Worm (Caenorhabditis elegans) whole organism, late embryonic: ENCODE measurements around the gene B0035.13.
"Not testable (repeated sequence)": the region's sequence is repeated elsewhere in the genome, so short reads cannot be mapped to it uniquely, and the experiment has no call there.

Experiments used
- C08G9.2 ChIP-seq: sonication (generic microtip); optimal IDR thresholded peaks from 2 replicates; lab custom pipeline; 2016; ENCODE audit warnings: mild to moderate bottlenecking, missing genetic modification characterization, moderate library complexity, missing compliant biosample characterization
- C38D4.7 ChIP-seq: fragments of 200-800 bp; sonication (Bioruptor generic); optimal IDR thresholded peaks from 2 replicates; lab custom pipeline; 2018; ENCODE audit warnings: mild to moderate bottlenecking, missing genetic modification characterization, moderate library complexity, missing compliant biosample characterization
- F13H6.1 ChIP-seq: sonication (generic microtip); optimal IDR thresholded peaks from 2 replicates; lab custom pipeline; 2016; ENCODE audit warnings: missing genetic modification characterization, missing compliant biosample characterization
- K09A11.1 ChIP-seq: sonication (generic microtip); optimal IDR thresholded peaks from 2 replicates; lab custom pipeline; 2017; ENCODE audit warnings: antibody characterized with exemption, mild to moderate bottlenecking, missing genetic modification characterization, missing compliant biosample characterization; ENCODE audit not compliant: insufficient read depth
- T23F11.4 ChIP-seq: fragments of 200-800 bp; sonication (Bioruptor generic); optimal IDR thresholded peaks from 2 replicates; lab custom pipeline; 2018; ENCODE audit warnings: mild to moderate bottlenecking, missing genetic modification characterization, missing compliant biosample characterization
- ahr-1 ChIP-seq: sonication (generic microtip); optimal IDR thresholded peaks from 2 replicates; lab custom pipeline; 2016; ENCODE audit warnings: missing genetic modification characterization, missing compliant biosample characterization
- ama-1 ChIP-seq: fragments of 150-350 bp; optimal IDR thresholded peaks from 2 replicates; lab custom pipeline; 2014
- ceh-24 ChIP-seq: sonication (generic microtip); optimal IDR thresholded peaks from 2 replicates; lab custom pipeline; 2016; ENCODE audit warnings: mild to moderate bottlenecking, missing genetic modification characterization, missing compliant biosample characterization
- ceh-30 ChIP-seq: fragments of 150-350 bp; optimal IDR thresholded peaks from 2 replicates; lab custom pipeline; 2014; ENCODE audit warnings: missing biosample characterization, missing genetic modification characterization
- ceh-31 ChIP-seq: sonication (generic microtip); optimal IDR thresholded peaks from 2 replicates; lab custom pipeline; 2016; ENCODE audit warnings: missing genetic modification characterization, missing compliant biosample characterization
- ceh-48 ChIP-seq: sonication (generic microtip); optimal IDR thresholded peaks from 2 replicates; lab custom pipeline; 2016; ENCODE audit warnings: missing genetic modification characterization, inconsistent platforms, missing compliant biosample characterization
- dve-1 ChIP-seq: sonication (generic microtip); optimal IDR thresholded peaks from 2 replicates; lab custom pipeline; 2017; ENCODE audit warnings: antibody characterized with exemption, mild to moderate bottlenecking, missing genetic modification characterization, missing compliant biosample characterization
- fax-1 ChIP-seq: sonication (generic microtip); optimal IDR thresholded peaks from 2 replicates; lab custom pipeline; 2016; ENCODE audit warnings: missing genotype, missing genetic modification characterization, missing compliant biosample characterization
- gmeb-2 ChIP-seq: sonication (generic microtip); optimal IDR thresholded peaks from 2 replicates; lab custom pipeline; 2016; ENCODE audit warnings: missing genetic modification characterization, inconsistent platforms, missing compliant biosample characterization
- hlh-13 ChIP-seq: fragments of 200-800 bp; sonication (Bioruptor generic); optimal IDR thresholded peaks from 2 replicates; lab custom pipeline; 2018; ENCODE audit warnings: mild to moderate bottlenecking, missing genetic modification characterization, missing compliant biosample characterization
- hlh-15 ChIP-seq: sonication (generic microtip); optimal IDR thresholded peaks from 2 replicates; lab custom pipeline; 2016; ENCODE audit warnings: missing genetic modification characterization, missing compliant biosample characterization
- hlh-6 ChIP-seq: sonication (generic microtip); optimal IDR thresholded peaks from 2 replicates; lab custom pipeline; 2016; ENCODE audit warnings: missing genotype, missing genetic modification characterization, missing compliant biosample characterization
- lin-11 ChIP-seq: fragments of 200-800 bp; sonication (Bioruptor generic); optimal IDR thresholded peaks from 2 replicates; lab custom pipeline; 2018; ENCODE audit warnings: mild to moderate bottlenecking, missing genetic modification characterization, missing compliant biosample characterization
- madf-2 ChIP-seq: sonication (generic microtip); optimal IDR thresholded peaks from 2 replicates; lab custom pipeline; 2017; ENCODE audit warnings: missing genetic modification characterization, missing compliant biosample characterization
- nfya-1 ChIP-seq: sonication (generic microtip); optimal IDR thresholded peaks from 2 replicates; lab custom pipeline; 2017; ENCODE audit warnings: missing genetic modification characterization, mild to moderate bottlenecking, missing compliant biosample characterization, antibody characterized with exemption, moderate library complexity
- nhr-11 ChIP-seq: fragments of 150-350 bp; optimal IDR thresholded peaks from 2 replicates; lab custom pipeline; 2014; ENCODE audit warnings: missing biosample characterization, missing genetic modification characterization
- pag-3 ChIP-seq: sonication (generic microtip); optimal IDR thresholded peaks from 2 replicates; lab custom pipeline; 2016; ENCODE audit warnings: missing compliant biosample characterization, missing genetic modification characterization, borderline replicate concordance
- pax-1 ChIP-seq: fragments of 150-350 bp; optimal IDR thresholded peaks from 2 replicates; lab custom pipeline; 2014; ENCODE audit warnings: missing biosample characterization, missing genetic modification characterization
- pha-2 ChIP-seq: sonication (generic microtip); optimal IDR thresholded peaks from 2 replicates; lab custom pipeline; 2017; ENCODE audit warnings: mild to moderate bottlenecking, missing genetic modification characterization, missing compliant biosample characterization
- ref-2 ChIP-seq: sonication (generic microtip); optimal IDR thresholded peaks from 2 replicates; lab custom pipeline; 2016; ENCODE audit warnings: missing genetic modification characterization, missing compliant biosample characterization
- sox-4 ChIP-seq: sonication (generic microtip); optimal IDR thresholded peaks from 2 replicates; lab custom pipeline; 2017; ENCODE audit warnings: mild to moderate bottlenecking, missing genetic modification characterization, inconsistent platforms, missing compliant biosample characterization
- ttx-3 ChIP-seq: sonication (generic microtip); optimal IDR thresholded peaks from 2 replicates; lab custom pipeline; 2016; ENCODE audit warnings: missing genetic modification reagents, missing genetic modification characterization, missing compliant biosample characterization
- unc-3 ChIP-seq, 2 experiments: fragments of 200-800 bp in 1 of 2; sonication (Bioruptor generic) in 1 of 2; sonication (generic microtip) in 1 of 2; conservative IDR thresholded peaks in 1 of 2; optimal IDR thresholded peaks in 1 of 2; 2 replicates each; pipeline versions ENCODE4 v1.3.6 to Lab custom; 2016 to 2022; ENCODE audit warnings: missing compliant biosample characterization in 2 of 2, missing genetic modification characterization in 2 of 2, missing genetic modification reagents in 1 of 2
- unc-42 ChIP-seq: sonication (generic microtip); optimal IDR thresholded peaks from 2 replicates; lab custom pipeline; 2016; ENCODE audit warnings: missing genotype, missing genetic modification characterization, missing compliant biosample characterization
- unc-86 ChIP-seq: sonication (generic microtip); optimal IDR thresholded peaks from 2 replicates; lab custom pipeline; 2016; ENCODE audit warnings: missing genetic modification characterization, missing compliant biosample characterization
- ztf-16 ChIP-seq: sonication (generic microtip); optimal IDR thresholded peaks from 2 replicates; lab custom pipeline; 2017; ENCODE audit warnings: missing genetic modification characterization, missing compliant biosample characterization

Gene B0035.13

ce11 chrIV:11326939-11327565 is 20.5 kb upstream of the B0035.13 start, which contains the start of gene B0035.21:
Gene B0035.21 (plus strand): TSS chrIV:11327260.
- TF ChIP-seq ama-1 (lab: Kevin White, UChicago) = no peak
- TF ChIP-seq ttx-3 = no peak
- no peak for TF ChIP-seq fax-1 (tag; lab: Kevin White, UChicago)
- TF ChIP-seq nfya-1 = no peak

- TF ChIP-seq ceh-24 (tag; lab: Kevin White, UChicago); fax-1 (tag; lab: Kevin White, UChicago); unc-86: not testable (repeated sequence)
Observed at ce11 chrIV:11324741-11325140, 18.2 kb upstream of the B0035.13 start, which contains the start of gene his-48. Gene his-48 (plus strand): TSS chrIV:11324745.

DNA sequence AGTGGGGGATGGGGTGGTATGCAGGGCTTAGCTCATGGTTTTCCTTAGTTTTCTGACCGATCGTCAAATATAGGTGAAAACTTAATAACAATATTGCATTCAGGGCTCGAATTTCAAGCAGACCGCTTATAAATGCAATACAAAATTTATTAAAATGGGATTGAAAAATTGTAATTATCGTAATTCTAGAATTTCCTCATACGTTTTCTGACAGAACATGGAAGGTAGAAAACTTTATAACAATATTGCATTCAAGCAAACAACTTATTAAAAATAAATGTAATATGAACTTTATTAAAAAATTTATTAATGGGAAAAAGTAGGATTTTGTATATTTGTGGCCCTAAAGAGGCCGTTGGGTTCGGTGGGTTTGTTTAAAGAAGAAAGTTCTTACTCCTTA is 17.1 kb upstream of the B0035.13 start:
- TF ChIP-seq gmeb-2 (tag; lab: Kevin White, UChicago) (no peak), ceh-31 (tag; lab: Kevin White, UChicago) (no peak), ref-2 (no peak), lin-11 (no peak), nhr-11 (tag; lab: Kevin White, UChicago) (no peak), pax-1 (no peak), ama-1 (lab: Kevin White, UChicago) (no peak), C38D4.7 (GFP tag; lab: Kevin White, UChicago) (no peak), ceh-48 (tag; lab: Kevin White, UChicago) (no peak), K09A11.1 (tag; lab: Kevin White, UChicago) (no peak), unc-3 (GFP tag; conservative IDR thresholded peaks at IDR 0.05; lab: Robert Waterston, UW) (no peak), unc-3 (tag; optimal IDR thresholded peaks at IDR 0.05; lab: Kevin White, UChicago) (no peak), ceh-30 (tag; lab: Kevin White, UChicago) (no peak), C08G9.2 (tag; lab: Kevin White, UChicago) (no peak), hlh-15 (no peak), ahr-1 (no peak)
- TF ChIP-seq, all 69 proteins: peak for 0

DNA sequence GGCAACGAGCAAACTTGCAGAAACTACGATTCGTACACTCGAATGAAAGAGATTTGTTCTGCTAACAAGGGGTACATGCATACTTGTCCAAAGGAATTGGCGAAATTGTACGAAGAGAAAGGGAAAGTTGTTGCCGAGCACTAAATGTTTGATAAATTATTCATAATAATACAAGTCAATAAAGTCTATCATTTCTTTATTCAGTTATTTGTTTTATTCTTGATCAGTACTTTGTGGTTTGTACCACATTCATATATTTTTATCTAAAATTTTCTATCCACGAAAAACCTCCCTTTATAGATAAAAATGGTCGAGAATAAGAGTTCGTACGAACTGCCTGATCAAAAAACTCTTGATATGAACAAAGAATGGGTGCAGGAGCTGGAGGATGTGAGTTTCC is 14.0 kb upstream of the B0035.13 start, which contains the start of gene edg-1:
TSS of gene edg-1 (plus strand) at position 301 of the 400 bp plus-strand sequence.
- TF ChIP-seq ceh-24 (tag; lab: Kevin White, UChicago) (no peak), pha-2 (tag; lab: Kevin White, UChicago) (no peak), hlh-13 (GFP tag; lab: Kevin White, UChicago) (no peak), unc-3 (GFP tag; conservative IDR thresholded peaks at IDR 0.05; lab: Robert Waterston, UW) (no peak), unc-3 (tag; optimal IDR thresholded peaks at IDR 0.05; lab: Kevin White, UChicago) (no peak), T23F11.4 (GFP tag; lab: Kevin White, UChicago) (no peak), fax-1 (tag; lab: Kevin White, UChicago) (no peak), gmeb-2 (tag; lab: Kevin White, UChicago) (no peak), hlh-6 (tag; lab: Kevin White, UChicago) (no peak), K09A11.1 (tag; lab: Kevin White, UChicago) (no peak)

ce11 chrIV:11319884-11320362 is 13.4 kb upstream of the B0035.13 start, which contains the start of gene B0035.18:
Gene B0035.18 (plus strand): TSS chrIV:11320312.
- TF ChIP-seq unc-42 (tag; lab: Kevin White, UChicago) (no peak), gmeb-2 (tag; lab: Kevin White, UChicago) (no peak), dve-1 (tag; lab: Kevin White, UChicago) (no peak), pag-3 (tag; lab: Kevin White, UChicago) (no peak), ceh-30 (tag; lab: Kevin White, UChicago) (no peak), sox-4 (tag; lab: Kevin White, UChicago) (no peak), madf-2 (no peak), ztf-16 (tag; lab: Kevin White, UChicago) (no peak), F13H6.1 (tag; lab: Kevin White, UChicago) (no peak), nfya-1 (no peak), ttx-3 (no peak), lin-11 (no peak)
